Worm (Caenorhabditis elegans): ENCODE measurements around the gene lipl-8.
A peak's percentile ranks its signal among the peaks of the same experiment; 100 is the strongest.

lipl-8 gene

DNA sequence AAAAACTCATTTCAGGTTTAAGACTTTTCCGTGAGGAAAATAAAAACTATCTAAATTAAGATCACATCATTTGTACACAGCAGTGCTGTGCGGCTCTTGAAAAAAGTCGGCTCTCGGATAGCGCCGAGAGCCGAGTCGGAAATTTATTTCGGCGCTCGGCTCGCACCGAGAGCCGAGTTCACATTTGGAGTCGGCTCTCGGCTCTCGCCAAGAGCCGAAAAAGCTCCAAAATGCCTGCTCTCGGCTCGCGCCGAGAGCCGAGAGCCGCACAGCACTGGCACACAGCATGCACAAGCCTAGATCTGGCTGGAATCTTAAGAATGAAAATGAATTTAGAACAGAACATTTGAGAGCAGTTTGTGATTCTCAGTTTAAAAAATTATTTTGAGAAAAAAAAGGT lies 1.5 kb downstream of the lipl-8 start:
- TF ChIP-seq unc-39 (tag; optimal IDR thresholded peaks at IDR 0.05) (no peak), lin-13 (tag; optimal IDR thresholded peaks at IDR 0.05) (no peak), ceh-83 (GFP tag; optimal IDR thresholded peaks at IDR 0.05) (no peak), mep-1 (tag; optimal IDR thresholded peaks at IDR 0.05) (no peak), ztf-11 (tag; optimal IDR thresholded peaks at IDR 0.05) (no peak), nhr-237 (tag; optimal IDR thresholded peaks at IDR 0.05) (no peak), tbx-8 (GFP tag; optimal IDR thresholded peaks at IDR 0.05) (no peak), drap-1 (GFP tag; optimal IDR thresholded peaks at IDR 0.05) (no peak), ham-2 (GFP tag; optimal IDR thresholded peaks at IDR 0.05) (no peak), hlh-1 (tag; optimal IDR thresholded peaks at IDR 0.05) (no peak)

DNA sequence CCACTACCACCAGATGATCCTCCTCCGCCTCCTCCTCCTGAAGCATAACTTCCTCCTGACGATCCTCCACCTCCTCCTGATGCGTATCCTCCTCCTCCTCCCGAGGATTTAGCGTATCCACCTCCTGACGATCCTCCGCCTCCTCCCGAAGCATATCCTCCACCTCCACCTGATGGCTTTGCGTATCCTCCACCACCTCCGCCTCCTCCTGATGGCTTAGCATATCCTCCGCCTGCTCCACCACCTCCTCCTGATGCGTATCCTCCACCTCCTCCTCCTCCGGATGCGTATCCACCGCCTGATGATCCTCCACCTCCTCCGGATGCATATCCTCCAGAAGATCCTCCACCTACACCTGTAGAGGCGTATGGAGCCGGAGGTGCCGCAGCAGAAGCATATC lies 3.7 kb downstream of the lipl-8 start:
- TF ChIP-seq zip-8 (tag; optimal IDR thresholded peaks at IDR 0.05) (no peak), cnd-1 (tag; optimal IDR thresholded peaks at IDR 0.05) (no peak), ces-1 (GFP tag; optimal IDR thresholded peaks at IDR 0.05) (no peak), ceh-83 (GFP tag; optimal IDR thresholded peaks at IDR 0.05) (no peak), nhr-237 (tag; optimal IDR thresholded peaks at IDR 0.05) (no peak), lsy-2 (tag; optimal IDR thresholded peaks at IDR 0.05) (no peak)

DNA sequence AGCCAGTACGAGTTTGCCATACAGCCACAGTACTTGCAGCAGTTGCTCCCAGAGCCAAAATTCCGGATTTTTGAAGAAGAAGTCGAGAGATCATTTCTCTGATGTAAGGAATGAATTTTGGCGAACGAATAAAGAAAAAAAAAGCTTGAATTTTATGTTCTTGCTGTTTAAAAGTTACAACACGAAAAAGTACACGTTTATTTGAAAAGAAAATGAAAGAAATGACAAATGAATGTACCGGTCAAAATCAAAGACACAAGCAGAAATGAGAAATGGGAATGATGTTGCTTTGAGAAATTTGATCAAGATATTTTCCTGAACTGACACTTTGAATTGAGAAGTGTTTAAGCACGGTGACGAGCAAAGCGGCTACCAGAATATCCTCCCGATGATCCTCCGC lies 7.3 kb downstream of the lipl-8 start, which contains the start of gene Y50E8A.6:
Y50E8A.6 (minus strand) TSS at position 101 of the 400 bp plus-strand sequence.
- no peak for TF ChIP-seq blmp-1 (tag; optimal IDR thresholded peaks at IDR 0.05)
- no peak for TF ChIP-seq nhr-2 (tag; optimal IDR thresholded peaks at IDR 0.05)
- TF ChIP-seq cnd-1 (tag; optimal IDR thresholded peaks at IDR 0.05): no peak
- no peak for TF ChIP-seq nhr-237 (tag; optimal IDR thresholded peaks at IDR 0.05)
- TF ChIP-seq mab-5 (tag; optimal IDR thresholded peaks at IDR 0.05): no peak
- no peak for TF ChIP-seq ceh-83 (GFP tag; optimal IDR thresholded peaks at IDR 0.05)
- TF ChIP-seq pha-4 (tag; optimal IDR thresholded peaks at IDR 0.05): no peak
- TF ChIP-seq elt-3 (tag; optimal IDR thresholded peaks at IDR 0.05): no peak
- TF ChIP-seq sptf-1 (tag; optimal IDR thresholded peaks at IDR 0.05): no peak
- no peak for TF ChIP-seq lin-13 (tag; optimal IDR thresholded peaks at IDR 0.05)
- TF ChIP-seq sem-2 (GFP tag; optimal IDR thresholded peaks at IDR 0.05): no peak
- TF ChIP-seq mep-1 (tag; optimal IDR thresholded peaks at IDR 0.05): no peak
- no peak for TF ChIP-seq ztf-11 (tag; optimal IDR thresholded peaks at IDR 0.05)

DNA sequence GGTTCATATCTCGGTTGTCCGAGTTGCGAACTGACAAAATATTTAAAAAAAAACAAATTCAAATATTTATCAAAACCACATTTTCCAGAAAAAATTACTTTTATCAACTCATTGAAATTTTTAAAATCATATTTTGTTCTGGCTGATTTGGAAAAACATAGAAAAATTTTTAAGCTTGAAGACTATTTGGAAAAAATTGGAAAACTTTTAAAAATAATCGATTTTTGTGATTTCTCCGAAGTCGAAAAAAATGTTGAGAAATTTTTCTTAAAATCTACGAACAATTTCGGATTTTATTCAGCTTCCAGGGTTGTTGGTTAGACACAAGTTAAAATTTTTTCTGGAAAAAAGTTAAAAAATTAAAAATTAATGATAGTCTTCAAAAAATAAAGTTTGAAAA lies 11.7 kb downstream of the lipl-8 start, which contains the start of gene Y50E8A.5:
Y50E8A.5 (minus strand) TSS at position 101 of the 400 bp plus-strand sequence.
- no peak for TF ChIP-seq unc-39 (tag; optimal IDR thresholded peaks at IDR 0.05)
- no peak for TF ChIP-seq ham-2 (GFP tag; optimal IDR thresholded peaks at IDR 0.05)
- TF ChIP-seq drap-1 (GFP tag; optimal IDR thresholded peaks at IDR 0.05): no peak
- no peak for TF ChIP-seq nhr-12 (tag; optimal IDR thresholded peaks at IDR 0.05)

DNA sequence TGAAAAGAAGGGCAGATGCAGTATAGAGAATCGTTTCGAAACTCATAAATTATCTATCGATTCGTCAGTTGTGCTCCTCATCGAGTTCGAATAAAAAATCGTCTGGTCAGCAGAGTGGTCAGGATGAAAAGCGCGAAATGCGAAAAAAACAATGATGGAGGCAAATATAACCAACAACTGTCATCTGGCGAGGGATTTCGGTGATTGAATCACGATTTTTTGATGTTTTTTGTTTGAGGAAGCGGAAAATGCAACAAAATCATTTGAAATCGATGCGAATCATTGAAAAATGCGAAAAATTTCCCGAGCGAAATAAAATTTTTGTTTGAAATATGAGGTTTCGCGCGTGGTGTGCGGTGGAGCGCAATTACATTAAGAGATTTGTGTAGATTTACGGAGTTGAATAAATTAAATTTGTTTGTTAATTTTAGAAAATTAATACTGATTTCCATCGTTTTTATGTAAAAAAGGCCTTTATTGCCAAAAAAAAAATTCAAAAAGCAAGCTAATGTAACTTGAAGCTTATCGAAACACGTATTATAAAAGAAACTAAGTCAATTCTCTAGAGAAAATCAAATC lies 14.2 kb downstream of the lipl-8 start, which contains the start of gene unc-61:
unc-61 (minus strand) TSS at position 51 of the 579 bp plus-strand sequence.
- TF ChIP-seq lsy-2 (tag; optimal IDR thresholded peaks at IDR 0.05) (no peak), mep-1 (tag; optimal IDR thresholded peaks at IDR 0.05) (peak; percentile 1), ces-1 (GFP tag; optimal IDR thresholded peaks at IDR 0.05) (peak; percentile 89)

DNA sequence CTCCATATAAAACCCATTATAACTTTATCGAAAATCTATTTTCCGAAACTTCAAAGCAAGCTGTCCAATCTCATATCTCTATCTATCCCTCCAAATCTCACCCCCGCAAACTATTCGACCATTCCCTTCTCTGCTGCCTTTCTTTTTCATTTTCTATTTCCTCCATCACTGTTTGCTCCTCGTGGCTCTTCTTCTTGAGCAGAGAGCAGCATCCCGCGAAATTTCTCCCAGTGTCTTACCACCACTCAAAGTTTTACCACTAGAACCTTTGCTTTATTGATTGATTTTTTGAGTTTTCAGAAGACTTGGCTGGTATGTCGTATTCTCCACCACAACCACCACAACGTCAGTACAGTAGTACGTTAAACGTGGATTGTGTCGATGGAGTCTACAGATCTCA lies 19.2 kb downstream of the lipl-8 start, which contains the start of gene oig-3:
oig-3 (plus strand) TSS at position 301 of the 400 bp plus-strand sequence.
- no peak for TF ChIP-seq elt-3 (tag; optimal IDR thresholded peaks at IDR 0.05)
- no peak for TF ChIP-seq mep-1 (tag; optimal IDR thresholded peaks at IDR 0.05)
- TF ChIP-seq nhr-12 (tag; optimal IDR thresholded peaks at IDR 0.05): no peak
- TF ChIP-seq nhr-2 (tag; optimal IDR thresholded peaks at IDR 0.05): no peak
- no peak for TF ChIP-seq nhr-76 (tag; optimal IDR thresholded peaks at IDR 0.05)
- no peak for TF ChIP-seq flh-1 (GFP tag; optimal IDR thresholded peaks at IDR 0.05)
- TF ChIP-seq ceh-39 (tag; optimal IDR thresholded peaks at IDR 0.05): no peak
- TF ChIP-seq mab-5 (tag; optimal IDR thresholded peaks at IDR 0.05): no peak
- TF ChIP-seq nhr-28 (tag; optimal IDR thresholded peaks at IDR 0.05): no peak
- TF ChIP-seq blmp-1 (tag; optimal IDR thresholded peaks at IDR 0.05): no peak
- TF ChIP-seq tbx-8 (GFP tag; optimal IDR thresholded peaks at IDR 0.05): no peak
- TF ChIP-seq drap-1 (GFP tag; optimal IDR thresholded peaks at IDR 0.05): no peak
- TF ChIP-seq cnd-1 (tag; optimal IDR thresholded peaks at IDR 0.05): no peak
- no peak for TF ChIP-seq elt-1 (tag; optimal IDR thresholded peaks at IDR 0.05; ENCODE audit: borderline replicate concordance, insufficient read depth)
- TF ChIP-seq lsy-2 (tag; optimal IDR thresholded peaks at IDR 0.05): no peak
- TF ChIP-seq sptf-1 (tag; optimal IDR thresholded peaks at IDR 0.05): no peak
- no peak for TF ChIP-seq lin-32 (GFP tag; optimal IDR thresholded peaks at IDR 0.05)
- TF ChIP-seq mls-2 (tag; optimal IDR thresholded peaks at IDR 0.05): no peak

All from whole organism, mixed stage, embryonic.